Worm (Caenorhabditis elegans) whole organism, L3 larva: ENCODE data around the gene din-1.

Experiments
- R02D3.7 ChIP-seq: fragments of 150-350 bp; optimal IDR thresholded peaks from 2 replicates; lab custom pipeline; 2014; ENCODE audit warnings: missing biosample characterization, missing genetic modification characterization
- ZK546.5 ChIP-seq: sonication (generic microtip); optimal IDR thresholded peaks from 2 replicates; lab custom pipeline; 2017; ENCODE audit warnings: missing biosample characterization, missing genetic modification characterization
- aly-2 ChIP-seq: fragments of 150-350 bp; optimal IDR thresholded peaks from 2 replicates; lab custom pipeline; 2014; ENCODE audit warnings: missing biosample characterization, missing genetic modification characterization
- ama-1 ChIP-seq: fragments of 150-350 bp; optimal IDR thresholded peaks from 2 replicates; lab custom pipeline; 2018
- ceh-16 ChIP-seq: sonication (generic microtip); optimal IDR thresholded peaks from 2 replicates; lab custom pipeline; 2017; ENCODE audit warnings: missing biosample characterization, missing genetic modification characterization
- ceh-28 ChIP-seq: fragments of 150-350 bp; optimal IDR thresholded peaks from 2 replicates; lab custom pipeline; 2014; ENCODE audit warnings: missing biosample characterization, missing genetic modification reagents, missing genetic modification characterization
- ceh-82 ChIP-seq: fragments of 150-350 bp; optimal IDR thresholded peaks from 2 replicates; lab custom pipeline; 2014; ENCODE audit warnings: missing biosample characterization, missing genetic modification characterization
- ceh-9 ChIP-seq: sonication (generic microtip); optimal IDR thresholded peaks from 2 replicates; lab custom pipeline; 2018; ENCODE audit warnings: missing biosample characterization, missing genetic modification characterization
- daf-12 ChIP-seq: fragments of 150-350 bp; optimal IDR thresholded peaks from 2 replicates; lab custom pipeline; 2014; ENCODE audit warnings: missing biosample characterization, missing genetic modification reagents, missing genetic modification characterization
- egl-27 ChIP-seq: sonication (generic microtip); optimal IDR thresholded peaks from 4 replicates; lab custom pipeline; 2017; ENCODE audit warnings: missing biosample characterization, missing genetic modification reagents, missing genetic modification characterization
- egl-5 ChIP-seq: fragments of 150-350 bp; optimal IDR thresholded peaks from 2 replicates; lab custom pipeline; 2017; ENCODE audit warnings: missing biosample characterization, missing genetic modification reagents, missing genetic modification characterization, inconsistent platforms
- elt-1 ChIP-seq: fragments of 150-350 bp; optimal IDR thresholded peaks from 2 replicates; lab custom pipeline; 2014; ENCODE audit warnings: missing biosample characterization, missing genetic modification characterization
- elt-2 ChIP-seq: sonication (generic microtip); optimal IDR thresholded peaks from 2 replicates; lab custom pipeline; 2016; ENCODE audit warnings: missing genetic modification reagents, mild to moderate bottlenecking, missing genetic modification characterization, missing compliant biosample characterization
- elt-3 ChIP-seq, 3 experiments: fragments of 150-350 bp in 1 of 3; sonication (generic microtip) in 2 of 3; optimal IDR thresholded peaks; 2 replicates in 2 of 3; 4 replicates in 1 of 3; lab custom pipeline; 2014 to 2017; ENCODE audit warnings: missing biosample characterization in 3 of 3, missing genetic modification characterization in 3 of 3
- eor-1 ChIP-seq, 2 experiments: fragments of 150-350 bp; optimal IDR thresholded peaks; 2 replicates each; lab custom pipeline; 2014 to 2018; ENCODE audit warnings: missing biosample characterization in 2 of 2, missing genetic modification characterization in 2 of 2
- fkh-10 ChIP-seq: sonication (generic microtip); optimal IDR thresholded peaks from 2 replicates; lab custom pipeline; 2017; ENCODE audit warnings: missing biosample characterization, missing genetic modification reagents, missing genetic modification characterization
- fkh-2 ChIP-seq: fragments of 150-350 bp; optimal IDR thresholded peaks from 2 replicates; lab custom pipeline; 2014; ENCODE audit warnings: missing biosample characterization, missing genetic modification reagents, missing genetic modification characterization
- fos-1 ChIP-seq: fragments of 150-350 bp; optimal IDR thresholded peaks from 2 replicates; lab custom pipeline; 2014; ENCODE audit warnings: missing biosample characterization, missing genetic modification characterization
- hmg-11 ChIP-seq: sonication (generic microtip); optimal IDR thresholded peaks from 2 replicates; lab custom pipeline; 2016; ENCODE audit warnings: missing genetic modification characterization, missing compliant biosample characterization
- jun-1 ChIP-seq: fragments of 150-350 bp; optimal IDR thresholded peaks from 2 replicates; lab custom pipeline; 2014; ENCODE audit warnings: missing biosample characterization, missing genetic modification reagents, missing genetic modification characterization
- lin-15B ChIP-seq: fragments of 150-350 bp; optimal IDR thresholded peaks from 2 replicates; lab custom pipeline; 2014; ENCODE audit warnings: missing biosample characterization, missing genetic modification characterization
- lin-39 ChIP-seq: fragments of 150-350 bp; optimal IDR thresholded peaks from 2 replicates; lab custom pipeline; 2018; ENCODE audit warnings: missing biosample characterization, missing genetic modification reagents, missing genetic modification characterization
- lsy-12 ChIP-seq: sonication (generic microtip); optimal IDR thresholded peaks from 2 replicates; lab custom pipeline; 2016; ENCODE audit warnings: mild to moderate bottlenecking, missing genetic modification characterization, missing compliant biosample characterization
- mdl-1 ChIP-seq: fragments of 150-350 bp; optimal IDR thresholded peaks from 2 replicates; lab custom pipeline; 2014; ENCODE audit warnings: missing biosample characterization, missing genetic modification characterization
- mml-1 ChIP-seq: fragments of 150-350 bp; sonication (generic microtip); optimal IDR thresholded peaks from 3 replicates; lab custom pipeline; 2014; ENCODE audit warnings: missing biosample characterization, missing genetic modification characterization
- nfya-1 ChIP-seq: sonication (generic microtip); optimal IDR thresholded peaks from 2 replicates; lab custom pipeline; 2017; ENCODE audit warnings: missing genetic modification characterization, mild to moderate bottlenecking, missing compliant biosample characterization, antibody characterized with exemption, moderate library complexity; ENCODE audit not compliant: insufficient read depth
- nhr-11 ChIP-seq: fragments of 150-350 bp; optimal IDR thresholded peaks from 2 replicates; lab custom pipeline; 2014; ENCODE audit warnings: missing biosample characterization, missing genetic modification characterization
- nhr-12 ChIP-seq: fragments of 150-350 bp; optimal IDR thresholded peaks from 2 replicates; lab custom pipeline; 2014; ENCODE audit warnings: missing biosample characterization, missing genetic modification characterization
- nhr-23 ChIP-seq: fragments of 150-350 bp; optimal IDR thresholded peaks from 2 replicates; lab custom pipeline; 2014; ENCODE audit warnings: missing biosample characterization, missing genetic modification reagents, missing genetic modification characterization
- nhr-237 ChIP-seq: fragments of 150-350 bp; optimal IDR thresholded peaks from 2 replicates; lab custom pipeline; 2014; ENCODE audit warnings: missing biosample characterization, missing genetic modification characterization
- nhr-25 ChIP-seq: sonication (generic microtip); optimal IDR thresholded peaks from 2 replicates; lab custom pipeline; 2017; ENCODE audit warnings: missing biosample characterization, missing genetic modification characterization
- nhr-28 ChIP-seq: fragments of 150-350 bp; optimal IDR thresholded peaks from 2 replicates; lab custom pipeline; 2014; ENCODE audit warnings: missing biosample characterization, missing genetic modification characterization
- nhr-43 ChIP-seq: sonication (generic microtip); optimal IDR thresholded peaks from 2 replicates; lab custom pipeline; 2016; ENCODE audit warnings: mild to moderate bottlenecking, missing genetic modification characterization, missing compliant biosample characterization; ENCODE audit not compliant: poor library complexity, severe bottlenecking
- nhr-67 ChIP-seq: fragments of 150-350 bp; optimal IDR thresholded peaks from 2 replicates; lab custom pipeline; 2014; ENCODE audit warnings: missing biosample characterization, missing genetic modification characterization
- nhr-76 ChIP-seq: fragments of 150-350 bp; sonication (generic microtip); optimal IDR thresholded peaks from 5 replicates; lab custom pipeline; 2014; ENCODE audit warnings: missing biosample characterization, missing genetic modification characterization
- nhr-77 ChIP-seq: fragments of 150-350 bp; optimal IDR thresholded peaks from 2 replicates; lab custom pipeline; 2014; ENCODE audit warnings: missing biosample characterization, missing genetic modification characterization
- pha-4 ChIP-seq: fragments of 150-350 bp; optimal IDR thresholded peaks from 2 replicates; lab custom pipeline; 2014; ENCODE audit warnings: missing biosample characterization, missing genetic modification reagents, missing genetic modification characterization
- pqm-1 ChIP-seq: fragments of 150-350 bp; optimal IDR thresholded peaks from 2 replicates; lab custom pipeline; 2017; ENCODE audit warnings: missing biosample characterization, missing genetic modification characterization, inconsistent platforms
- sea-2 ChIP-seq: fragments of 150-350 bp; sonication (generic microtip); optimal IDR thresholded peaks from 4 replicates; lab custom pipeline; 2014; ENCODE audit warnings: missing biosample characterization, missing genetic modification reagents, missing genetic modification characterization
- skn-1 ChIP-seq: fragments of 150-350 bp; optimal IDR thresholded peaks from 2 replicates; lab custom pipeline; 2014; ENCODE audit warnings: missing biosample characterization, missing genetic modification characterization
- snpc-4 ChIP-seq: fragments of 150-350 bp; optimal IDR thresholded peaks from 2 replicates; lab custom pipeline; 2014; ENCODE audit warnings: missing biosample characterization, missing genetic modification characterization
- tbx-2 ChIP-seq: sonication (generic microtip); optimal IDR thresholded peaks from 2 replicates; lab custom pipeline; 2016; ENCODE audit warnings: mild to moderate bottlenecking, missing genetic modification characterization, missing compliant biosample characterization
- unc-39 ChIP-seq: sonication (generic microtip); optimal IDR thresholded peaks from 4 replicates; lab custom pipeline; 2017; ENCODE audit warnings: missing biosample characterization, missing genetic modification characterization
- unc-62 ChIP-seq: fragments of 150-350 bp; sonication (generic microtip); optimal IDR thresholded peaks from 4 replicates; lab custom pipeline; 2014; ENCODE audit warnings: missing biosample characterization, missing genetic modification reagents, missing genetic modification characterization
- zag-1 ChIP-seq: fragments of 150-350 bp; optimal IDR thresholded peaks from 2 replicates; lab custom pipeline; 2014; ENCODE audit warnings: missing biosample characterization, missing genetic modification characterization
- ztf-11 ChIP-seq: fragments of 150-350 bp; optimal IDR thresholded peaks from 2 replicates; lab custom pipeline; 2014; ENCODE audit warnings: missing biosample characterization, missing genetic modification characterization
- ztf-4 ChIP-seq: fragments of 150-350 bp; optimal IDR thresholded peaks from 2 replicates; lab custom pipeline; 2014; ENCODE audit warnings: missing biosample characterization, missing genetic modification characterization

din-1 gene

DNA sequence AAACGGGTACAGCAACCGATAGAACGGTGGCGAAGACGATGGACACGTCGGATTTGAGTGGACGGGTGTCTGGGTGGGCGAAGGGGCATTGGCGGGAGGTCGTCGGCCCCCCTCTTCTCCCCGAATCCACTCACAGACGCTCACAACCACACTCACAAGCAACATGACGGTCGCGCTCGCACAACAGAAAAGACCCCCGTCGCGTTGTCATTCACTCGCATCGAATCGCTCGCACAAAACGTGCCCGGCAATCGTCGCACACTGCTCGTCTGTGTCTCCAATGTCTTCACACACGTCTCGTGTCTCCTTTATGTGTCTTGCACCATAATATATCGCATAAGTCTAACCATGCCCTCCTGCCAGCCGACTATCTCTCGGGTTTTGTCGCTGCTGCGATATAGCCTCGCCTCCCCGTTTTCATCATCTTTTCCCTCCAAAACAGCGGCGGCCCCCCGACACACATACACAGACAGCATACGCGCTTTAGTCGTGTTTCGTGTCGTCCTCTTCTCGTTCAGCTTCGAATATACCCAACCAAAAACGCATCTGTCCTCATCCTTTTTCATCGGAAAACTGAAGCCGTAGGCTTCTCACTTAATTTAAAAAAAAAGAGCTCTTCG, 758 bp upstream of the din-1 start:
- TF ChIP-seq ztf-11 (tag; lab: Kevin White, UChicago) = no peak
- peak; percentile 81 for TF ChIP-seq pha-4
- TF ChIP-seq zag-1 (tag; lab: Kevin White, UChicago) = no peak
- no peak for TF ChIP-seq mml-1 (tag; lab: Kevin White, UChicago)
- TF ChIP-seq ama-1 (lab: Kevin White, UChicago) = no peak
- TF ChIP-seq ztf-4 = peak; percentile 64
- no peak for TF ChIP-seq nhr-77 (tag; lab: Kevin White, UChicago)
- TF ChIP-seq snpc-4 = peak; percentile 53
- TF ChIP-seq skn-1 (tag; lab: Kevin White, UChicago) = peak; percentile 63
- TF ChIP-seq ceh-28 = peak; percentile 58
- TF ChIP-seq nhr-76 (tag; lab: Kevin White, UChicago) = no peak
- peak; percentile 97 for TF ChIP-seq nhr-25 (tag; lab: Kevin White, UChicago)
- TF ChIP-seq ceh-16 (tag; lab: Kevin White, UChicago) = no peak
- no peak for TF ChIP-seq fkh-2 (tag; lab: Kevin White, UChicago)
- peak; percentile 96 for TF ChIP-seq hmg-11
- TF ChIP-seq nfya-1 (tag; lab: Kevin White, UChicago) = peak; percentile 80
- no peak for TF ChIP-seq nhr-67 (tag; lab: Kevin White, UChicago)
- TF ChIP-seq mdl-1 (tag; lab: Kevin White, UChicago) = peak; percentile 82
- TF ChIP-seq jun-1 = peak; percentile 89
- no peak for TF ChIP-seq nhr-12
- no peak for TF ChIP-seq ZK546.5 (tag; lab: Kevin White, UChicago)
- TF ChIP-seq fkh-10 (GFP tag; lab: Kevin White, UChicago) = peak; percentile 80
- TF ChIP-seq ceh-9 (tag; lab: Kevin White, UChicago) = no peak
- peak; percentile 43 for TF ChIP-seq pqm-1 (tag; lab: Kevin White, UChicago)
- TF ChIP-seq nhr-43 (tag; lab: Kevin White, UChicago) = peak; percentile 86
- peak; percentile 69 for TF ChIP-seq lin-15B (tag; lab: Kevin White, UChicago)
- no peak for TF ChIP-seq nhr-237 (tag; lab: Kevin White, UChicago)
- peak; percentile 41 for TF ChIP-seq ceh-82 (tag; lab: Kevin White, UChicago)
- TF ChIP-seq egl-5 (tag; lab: Kevin White, UChicago) = peak; percentile 57
- no peak for TF ChIP-seq nhr-28 (tag; lab: Kevin White, UChicago)
- TF ChIP-seq elt-3 (tag; optimal IDR thresholded peaks at IDR 0.05; lab: Kevin White, UChicago) = no peak
- no peak for TF ChIP-seq daf-12
- TF ChIP-seq tbx-2 = peak; percentile 68
- TF ChIP-seq lin-39 (tag; lab: Kevin White, UChicago) = peak; percentile 90
- peak; percentile 48 for TF ChIP-seq R02D3.7 (tag; lab: Kevin White, UChicago)
- peak; percentile 81 for TF ChIP-seq lsy-12 (tag; lab: Kevin White, UChicago)
- peak; percentile 86 for TF ChIP-seq nhr-23 (tag; lab: Kevin White, UChicago)
- TF ChIP-seq elt-1 = peak; percentile 12
- TF ChIP-seq unc-39 = no peak
- peak; percentile 57 for TF ChIP-seq unc-62 (GFP tag; lab: Kevin White, UChicago)
- TF ChIP-seq eor-1 (tag; optimal IDR thresholded peaks at IDR 0.05; lab: Kevin White, UChicago) = no peak
- peak; percentile 92 for TF ChIP-seq sea-2 (GFP tag; lab: Kevin White, UChicago)
- no peak for TF ChIP-seq aly-2 (tag; lab: Kevin White, UChicago)
- peak; percentile 53 for TF ChIP-seq fos-1 (tag; lab: Kevin White, UChicago)
- peak; percentile 85 for TF ChIP-seq nhr-11
- TF ChIP-seq egl-27 (tag; lab: Kevin White, UChicago) = peak; percentile 85
- peak; percentile 76 for TF ChIP-seq elt-2 (tag; lab: Kevin White, UChicago)
